Worm (Caenorhabditis elegans) whole organism, dauer: ENCODE measurements around the gene lgc-43.

Experiments used
- unc-62 ChIP-seq: sonication (generic microtip); optimal IDR thresholded peaks from 2 replicates; lab custom pipeline; 2017; ENCODE audit warnings: missing biosample characterization, missing genetic modification reagents, missing genetic modification characterization

The lgc-43 gene

DNA sequence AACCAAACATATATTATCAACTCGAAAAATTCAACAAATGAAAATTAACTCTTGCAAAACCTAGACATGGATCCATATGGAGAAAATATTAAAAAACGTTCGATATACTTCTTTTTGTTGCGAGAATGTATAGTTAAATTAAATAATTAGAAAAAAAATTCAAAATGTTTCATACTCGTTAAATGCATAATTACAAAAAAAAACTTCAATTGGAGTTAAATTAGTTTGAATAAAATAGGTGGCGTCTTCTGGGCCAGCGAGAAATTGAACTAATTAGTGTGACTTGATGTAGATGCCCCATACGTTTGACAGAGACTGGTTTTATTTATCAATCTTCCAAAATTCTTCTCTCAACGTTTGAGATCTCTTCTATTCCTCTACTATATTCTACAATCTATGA, at the start of gene lgc-43:
lgc-43 (plus strand) TSS at position 301 of the 400 bp plus-strand sequence.
- no peak for TF ChIP-seq unc-62 (GFP tag; lab: Kevin White, UChicago)

DNA sequence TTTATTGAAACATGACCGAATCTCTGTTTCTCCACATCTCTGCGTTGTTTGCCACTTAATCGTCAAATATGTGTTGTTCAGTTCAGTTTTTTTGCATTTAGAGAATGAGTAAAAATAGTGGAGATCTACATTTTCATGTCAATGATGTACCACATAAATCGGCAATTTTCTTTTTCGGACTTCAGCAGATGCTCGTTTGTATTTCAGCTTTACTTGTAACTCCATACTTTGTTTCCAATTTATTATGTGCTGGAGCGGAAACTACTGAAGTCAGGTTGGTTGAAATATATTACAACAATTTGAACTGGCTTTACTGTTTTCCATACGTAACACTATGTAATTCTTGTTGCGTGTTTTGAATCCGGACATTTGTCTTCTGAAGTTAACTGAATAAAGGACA, 47.8 kb upstream of the lgc-43 start, which contains the start of gene T07G12.2:
T07G12.2 (plus strand) TSS at position 62 of the 400 bp plus-strand sequence.
- TF ChIP-seq unc-62 (GFP tag; lab: Kevin White, UChicago), result no peak

DNA sequence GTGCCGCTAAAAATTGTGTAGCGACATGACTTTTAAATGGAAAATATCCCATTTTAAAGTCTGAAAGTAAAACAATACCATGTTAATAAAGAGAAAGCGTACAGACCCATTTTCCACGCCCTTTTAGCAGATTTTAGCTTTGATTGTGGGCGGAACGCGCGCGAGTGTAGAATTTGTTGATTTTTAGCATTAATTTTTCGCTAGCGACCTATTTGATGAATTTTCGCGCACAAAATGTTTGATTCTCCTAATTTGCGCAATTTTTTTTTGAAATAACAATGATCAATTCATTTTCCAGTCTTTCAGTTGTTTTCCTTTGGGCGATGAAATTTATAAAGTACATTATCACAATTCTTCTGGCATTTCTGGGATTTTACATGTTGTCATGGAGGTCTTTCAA, 44.8 kb upstream of the lgc-43 start, which contains the start of gene T07G12.3:
T07G12.3 (plus strand) TSS at position 301 of the 400 bp plus-strand sequence.
- TF ChIP-seq unc-62 (GFP tag; lab: Kevin White, UChicago), result no peak

DNA sequence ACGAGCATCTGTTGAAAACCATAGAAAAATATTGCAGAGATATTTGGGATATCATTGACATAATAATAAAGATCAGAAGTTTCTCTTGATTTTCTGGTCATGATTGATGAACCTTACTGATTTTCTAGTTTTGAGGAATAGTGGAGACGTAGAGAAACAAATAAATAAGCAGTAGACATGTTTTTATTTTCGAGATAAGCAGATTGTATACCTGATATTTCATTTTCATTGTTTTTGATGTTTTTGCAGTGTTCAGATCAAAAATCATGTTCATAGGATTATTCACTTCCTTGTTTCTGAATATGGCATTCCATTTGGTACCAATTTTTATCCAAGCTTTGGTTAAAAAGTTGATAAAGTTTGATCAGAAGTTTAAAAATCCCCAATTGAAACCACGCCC, 39.9 kb upstream of the lgc-43 start, which contains the start of gene T07G12.4:
T07G12.4 (minus strand) TSS at position 101 of the 400 bp plus-strand sequence.
- TF ChIP-seq unc-62 (GFP tag; lab: Kevin White, UChicago), result no peak

DNA sequence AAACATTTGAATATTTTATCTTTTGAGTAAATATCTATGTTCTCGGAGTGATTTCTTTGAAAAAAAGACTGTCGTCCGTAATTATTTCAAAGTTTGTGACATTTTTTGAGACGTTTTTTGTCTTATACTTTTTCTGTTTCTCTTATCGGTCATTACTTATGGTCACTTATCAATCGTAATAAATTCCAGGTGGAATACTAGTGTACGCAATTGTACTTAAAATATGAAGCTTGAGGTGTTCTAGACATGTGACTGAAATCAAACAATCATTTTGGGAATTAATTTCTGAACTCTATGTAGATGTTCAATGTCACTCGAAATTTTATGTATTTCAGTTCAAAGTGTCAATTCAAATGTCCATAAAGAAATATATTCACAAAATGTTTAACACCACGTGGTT, 36.2 kb upstream of the lgc-43 start:
- no peak for TF ChIP-seq unc-62 (GFP tag; lab: Kevin White, UChicago)

DNA sequence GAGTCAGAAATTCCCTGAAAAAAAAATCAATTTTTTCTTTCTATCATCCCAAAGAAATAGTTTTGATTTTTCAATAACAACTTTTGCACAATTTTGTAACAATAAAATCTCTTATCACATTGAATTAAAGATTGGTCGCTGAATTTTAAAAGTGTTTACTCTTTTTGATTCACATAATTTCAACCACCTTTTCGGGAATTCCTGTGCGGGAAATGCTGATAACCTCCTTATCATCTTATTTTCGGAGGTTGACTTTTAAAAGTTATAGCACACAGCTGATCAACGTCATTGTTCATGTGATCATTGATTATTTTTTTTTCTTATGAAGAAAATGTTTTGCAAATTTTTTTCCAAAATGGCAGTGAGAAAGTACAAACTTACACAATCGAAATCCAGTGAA, 35.1 kb upstream of the lgc-43 start:
- TF ChIP-seq unc-62 (GFP tag; lab: Kevin White, UChicago), result no peak

DNA sequence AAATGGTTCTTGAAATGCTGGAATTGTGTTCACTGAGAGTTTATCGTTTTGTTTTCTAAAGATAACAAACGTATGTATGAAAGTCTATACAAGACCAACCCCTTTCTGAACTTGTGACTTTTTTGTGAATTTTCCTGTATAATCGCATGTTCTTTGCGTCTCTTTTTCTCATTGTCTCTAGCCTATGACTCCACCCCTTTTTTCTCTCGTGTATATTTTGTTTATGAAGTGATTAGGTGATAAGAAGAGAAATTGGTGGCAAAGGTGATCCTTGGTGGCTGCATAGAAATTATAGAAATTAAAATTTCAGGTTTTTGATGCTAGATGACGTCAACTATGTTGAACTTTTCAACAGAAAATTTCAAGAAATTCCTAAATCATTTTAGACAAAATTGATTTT, 33.4 kb upstream of the lgc-43 start, which contains the start of gene T07G12.5:
T07G12.5 (minus strand) TSS at position 101 of the 400 bp plus-strand sequence.
- no peak for TF ChIP-seq unc-62 (GFP tag; lab: Kevin White, UChicago)

DNA sequence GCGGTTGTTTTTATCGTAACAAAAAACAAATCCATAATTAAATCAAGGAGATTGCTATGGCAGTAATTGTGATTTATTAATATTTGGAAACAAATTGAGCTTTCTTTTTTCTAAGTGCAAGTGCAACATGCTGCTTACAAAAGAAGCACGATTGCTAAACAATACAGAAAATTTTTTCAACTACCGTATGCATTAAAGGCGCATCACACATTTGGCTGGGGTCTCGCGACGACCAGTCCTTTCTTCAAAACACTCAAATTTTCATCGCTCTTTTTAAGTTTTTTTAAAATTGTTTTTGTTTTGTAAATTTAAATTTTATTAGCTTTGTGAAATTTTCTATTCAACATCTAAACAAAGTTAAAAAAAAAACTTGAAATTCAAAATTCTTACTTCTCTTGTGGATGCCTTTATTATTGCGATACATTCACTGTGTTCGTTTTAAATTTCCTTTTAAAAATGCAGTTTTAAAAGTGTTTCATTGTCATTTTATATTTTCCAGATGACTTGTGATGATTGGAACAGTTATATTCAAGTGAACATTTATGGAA, 31.8 kb upstream of the lgc-43 start, which contains the start of gene zim-1:
zim-1 (plus strand) TSS at position 498 of the 548 bp plus-strand sequence.
- TF ChIP-seq unc-62 (GFP tag; lab: Kevin White, UChicago), result no peak

DNA sequence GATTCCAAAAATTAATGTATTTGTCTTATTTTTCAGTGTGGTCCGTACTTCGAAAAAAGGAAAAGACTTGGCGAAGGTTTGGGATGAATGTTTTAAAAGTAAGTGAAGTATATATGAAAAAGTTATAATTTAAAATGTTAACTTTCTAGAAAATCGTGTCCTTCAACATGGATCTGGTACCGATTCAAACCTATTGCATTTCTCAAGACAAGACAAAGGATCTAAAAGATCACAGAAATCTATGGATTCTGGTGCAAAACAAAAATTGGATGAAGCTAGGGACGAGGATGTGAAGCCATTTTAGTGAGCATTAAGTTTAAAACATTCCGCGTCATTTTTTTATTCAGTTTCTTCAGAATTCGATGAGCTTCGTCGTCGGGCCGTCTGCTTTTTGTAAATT, 23.5 kb upstream of the lgc-43 start, which contains the start of gene zim-2:
zim-2 (plus strand) TSS at position 301 of the 400 bp plus-strand sequence.
- TF ChIP-seq unc-62 (GFP tag; lab: Kevin White, UChicago), result no peak

DNA sequence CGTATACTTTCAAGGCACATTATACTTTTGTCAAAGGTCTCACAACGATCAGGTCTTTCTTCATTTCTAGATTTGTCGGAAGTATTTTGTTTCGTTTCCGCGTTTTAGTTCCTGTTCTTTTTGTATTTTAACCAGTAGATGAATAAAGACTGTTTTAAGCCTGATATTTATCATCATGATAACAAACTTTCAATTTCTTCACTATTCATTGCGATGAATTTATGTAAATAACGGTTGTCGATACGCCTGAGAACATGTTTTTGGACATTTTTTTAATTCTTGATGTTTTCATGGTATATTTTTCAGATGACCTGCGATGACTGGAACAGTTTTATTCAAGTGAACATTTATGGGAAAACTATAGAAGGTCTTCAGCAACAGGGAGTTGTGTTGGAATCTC, 20.1 kb upstream of the lgc-43 start, which contains the start of gene zim-3:
zim-3 (plus strand) TSS at position 301 of the 400 bp plus-strand sequence.
- no peak for TF ChIP-seq unc-62 (GFP tag; lab: Kevin White, UChicago)

DNA sequence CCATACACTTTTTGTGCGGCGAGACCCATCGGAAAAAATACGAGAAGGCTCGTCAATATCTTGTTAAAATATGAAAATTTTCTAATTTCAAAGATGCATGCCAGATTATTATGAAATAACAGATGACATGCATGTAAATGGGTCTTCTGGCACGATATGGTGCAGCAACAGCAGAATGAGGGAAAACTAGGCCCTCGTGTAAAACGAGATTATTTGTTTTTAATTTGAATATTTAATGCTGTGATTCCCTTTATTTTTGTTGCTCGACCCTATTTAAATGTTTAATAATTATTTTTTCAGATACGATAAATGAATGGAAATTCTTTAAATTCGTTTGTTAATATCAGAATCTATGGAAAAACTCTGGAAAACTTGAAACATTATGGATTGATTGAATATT, 16.9 kb upstream of the lgc-43 start, which contains the start of gene him-8:
him-8 (plus strand) TSS at position 301 of the 400 bp plus-strand sequence.
- TF ChIP-seq unc-62 (GFP tag; lab: Kevin White, UChicago), result no peak

DNA sequence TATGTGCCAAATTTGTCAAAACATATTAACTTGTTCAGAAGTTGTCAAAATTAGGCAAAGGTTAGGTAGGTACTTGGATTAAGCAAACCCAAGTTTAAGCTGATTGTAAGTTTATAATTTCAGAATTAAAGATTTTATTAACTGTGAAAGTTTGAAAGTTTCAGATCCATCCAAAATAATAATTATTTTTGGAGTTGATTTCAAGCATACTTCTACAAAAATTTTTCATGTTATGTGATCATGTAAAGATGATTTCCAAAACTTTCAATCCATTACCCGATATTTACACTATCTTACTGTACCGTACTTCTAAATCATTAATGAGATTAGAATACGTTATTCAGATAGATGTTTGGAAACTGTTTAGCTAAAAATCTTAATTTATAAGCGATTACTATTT, 13.9 kb upstream of the lgc-43 start:
- no peak for TF ChIP-seq unc-62 (GFP tag; lab: Kevin White, UChicago)

DNA sequence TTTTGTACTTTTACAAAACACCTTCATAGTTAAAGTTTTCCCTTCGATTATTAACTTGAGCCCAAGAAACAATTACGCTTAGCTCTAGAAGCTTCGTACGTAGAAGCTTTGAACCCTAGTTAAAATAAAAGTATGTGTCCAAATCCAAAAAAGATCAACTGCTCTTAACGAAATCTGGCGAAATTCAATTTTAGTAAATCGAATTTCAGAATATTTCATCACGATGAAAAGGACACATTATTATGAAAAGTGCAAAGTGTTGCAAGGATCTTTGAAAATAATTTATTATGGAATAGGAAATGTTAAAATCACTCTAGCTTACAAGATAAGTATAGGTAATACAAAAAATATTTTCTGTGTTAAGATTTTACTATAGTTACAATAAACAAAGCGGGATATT, 13.2 kb upstream of the lgc-43 start:
- no peak for TF ChIP-seq unc-62 (GFP tag; lab: Kevin White, UChicago)

DNA sequence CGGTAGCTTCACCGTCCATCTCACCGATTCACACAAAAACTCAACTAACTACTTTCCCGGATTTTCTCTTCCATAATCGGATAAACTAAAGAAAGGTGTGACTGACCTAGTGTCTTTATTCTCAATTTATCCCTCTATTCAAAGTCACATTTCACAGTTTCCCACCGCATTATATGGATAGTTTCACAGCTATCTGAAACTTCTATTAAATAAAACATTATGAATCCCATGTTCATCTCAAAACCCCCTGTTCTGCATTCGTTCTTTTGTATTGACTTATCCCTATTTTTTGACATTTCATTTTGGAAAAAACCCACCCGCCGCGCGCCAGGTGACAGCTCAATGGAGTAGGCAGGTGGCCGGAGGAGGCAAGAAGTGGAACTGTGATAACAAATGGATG, 10.6 kb upstream of the lgc-43 start:
- no peak for TF ChIP-seq unc-62 (GFP tag; lab: Kevin White, UChicago)

DNA sequence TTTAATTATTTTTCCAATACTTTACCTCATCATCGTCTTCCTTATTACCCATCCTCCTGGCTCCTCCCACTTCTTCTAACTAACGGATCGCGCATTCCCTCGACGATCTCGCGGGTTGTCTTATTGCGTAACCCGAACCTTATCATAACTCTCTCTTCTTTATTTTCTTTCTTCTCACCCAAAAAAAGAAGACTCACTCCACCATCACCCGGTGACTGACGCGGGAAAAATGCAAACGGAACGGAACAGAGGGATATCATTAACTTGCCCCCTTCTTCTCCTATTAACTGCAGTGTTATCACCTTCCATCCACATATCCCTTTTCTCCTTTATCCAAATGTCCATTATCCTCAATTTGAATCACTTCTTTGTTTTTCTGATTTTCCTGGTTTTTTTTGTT, 8.4 kb upstream of the lgc-43 start:
- no peak for TF ChIP-seq unc-62 (GFP tag; lab: Kevin White, UChicago)

DNA sequence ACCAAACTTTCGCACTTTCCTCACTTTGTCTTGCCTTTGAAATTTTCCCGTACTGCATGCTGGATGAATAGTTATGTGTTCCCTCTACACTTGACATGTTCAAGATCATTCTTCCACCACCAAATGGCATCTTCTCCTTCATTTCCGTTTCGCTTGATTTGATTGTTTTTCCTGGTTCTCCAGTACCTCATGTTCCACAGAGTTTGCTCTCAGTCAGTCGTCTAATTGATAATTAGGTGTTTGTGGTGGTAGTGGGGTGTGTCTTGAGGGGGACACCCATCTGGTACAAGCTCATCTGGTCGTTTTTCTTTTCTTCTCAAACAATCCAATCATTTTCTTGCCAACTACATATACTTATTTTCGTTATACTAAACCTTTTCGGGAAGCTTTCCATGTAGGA, 7.4 kb upstream of the lgc-43 start:
- no peak for TF ChIP-seq unc-62 (GFP tag; lab: Kevin White, UChicago)

DNA sequence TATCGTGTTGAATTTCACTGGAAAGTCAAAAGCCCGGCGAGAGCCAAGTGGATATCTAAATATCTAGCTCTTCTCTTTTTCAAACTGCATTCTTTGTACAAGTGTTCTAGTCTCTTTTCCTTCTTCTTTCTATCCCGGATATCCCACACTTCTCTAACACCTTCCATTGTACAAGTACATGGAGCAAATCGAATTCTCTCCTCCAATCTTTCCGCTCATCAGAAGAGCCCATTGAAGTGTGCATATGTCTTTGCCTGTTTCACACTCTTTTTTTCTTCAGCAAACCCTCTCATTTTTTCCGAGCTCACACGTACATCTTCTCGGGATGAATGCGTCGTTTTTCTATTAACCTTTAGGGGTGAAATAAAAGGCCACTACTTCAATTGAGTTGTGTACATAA, 5.0 kb upstream of the lgc-43 start:
- no peak for TF ChIP-seq unc-62 (GFP tag; lab: Kevin White, UChicago)
